Fruit fly (Drosophila melanogaster) whole organism, embryonic: ENCODE results near the gene CG15170.

Experiments
- ATbp ChIP-seq: fragments of 200-800 bp; sonication (Bioruptor generic); optimal IDR thresholded peaks from 2 replicates; lab custom pipeline; 2017; ENCODE audit warnings: missing biosample characterization, mild to moderate bottlenecking, missing genetic modification characterization, missing genetic modification reagents
- Abd-B ChIP-seq: fragments of 200-800 bp; sonication (Bioruptor generic); optimal IDR thresholded peaks from 2 replicates; lab custom pipeline; 2018; ENCODE audit warnings: missing biosample characterization, mild to moderate bottlenecking, missing genetic modification characterization, moderate library complexity
- CG10209 ChIP-seq: fragments of 200-800 bp; sonication (Bioruptor generic); optimal IDR thresholded peaks from 3 replicates; lab custom pipeline; 2017; ENCODE audit warnings: missing biosample characterization, mild to moderate bottlenecking, missing genetic modification characterization, missing genetic modification reagents
- CG10267 ChIP-seq: fragments of 200-800 bp; sonication (Bioruptor generic); optimal IDR thresholded peaks from 2 replicates; lab custom pipeline; 2018; ENCODE audit warnings: missing biosample characterization, mild to moderate bottlenecking, missing genetic modification characterization, moderate library complexity
- CG12391 ChIP-seq: fragments of 200-800 bp; sonication (Bioruptor generic); optimal IDR thresholded peaks from 3 replicates; lab custom pipeline; 2018; ENCODE audit warnings: missing biosample characterization, mild to moderate bottlenecking, missing genetic modification characterization, moderate library complexity
- CG15269 ChIP-seq: fragments of 200-800 bp; sonication (Bioruptor generic); optimal IDR thresholded peaks from 2 replicates; lab custom pipeline; 2018; ENCODE audit warnings: missing biosample characterization, mild to moderate bottlenecking, missing genetic modification characterization, moderate library complexity
- CG1602 ChIP-seq: fragments of 200-800 bp; sonication (Bioruptor generic); optimal IDR thresholded peaks from 3 replicates; lab custom pipeline; 2016; ENCODE audit warnings: missing biosample characterization, missing genetic modification characterization
- CG17385 ChIP-seq: fragments of 200-800 bp; sonication (Bioruptor generic); optimal IDR thresholded peaks from 3 replicates; lab custom pipeline; 2018; ENCODE audit warnings: missing biosample characterization, mild to moderate bottlenecking, missing genetic modification characterization
- CG17829 ChIP-seq: fragments of 200-800 bp; optimal IDR thresholded peaks from 2 replicates; lab custom pipeline; 2019; ENCODE audit warnings: missing biosample characterization, mild to moderate bottlenecking, missing genetic modification characterization, moderate library complexity
- CG18262 ChIP-seq: fragments of 200-800 bp; optimal IDR thresholded peaks from 3 replicates; lab custom pipeline; 2019; ENCODE audit warnings: missing biosample characterization, mild to moderate bottlenecking, missing genetic modification characterization, moderate library complexity
- CG2678 ChIP-seq: fragments of 200-800 bp; sonication (Bioruptor generic); optimal IDR thresholded peaks from 3 replicates; lab custom pipeline; 2019; ENCODE audit warnings: missing biosample characterization, mild to moderate bottlenecking, missing genetic modification characterization, moderate library complexity
- CG30403 ChIP-seq: fragments of 200-800 bp; sonication (Bioruptor generic); optimal IDR thresholded peaks from 3 replicates; lab custom pipeline; 2016; ENCODE audit warnings: missing biosample characterization, missing genetic modification characterization
- CG30431 ChIP-seq: fragments of 200-800 bp; sonication (Bioruptor generic); optimal IDR thresholded peaks from 2 replicates; lab custom pipeline; 2017; ENCODE audit warnings: missing biosample characterization, missing genetic modification characterization
- CG32767 ChIP-seq: fragments of 200-800 bp; sonication (Bioruptor generic); IDR thresholded peaks from 2 replicates; pipeline ENCODE4 v1.3.6; 2022; ENCODE audit warnings: missing biosample characterization, missing genetic modification characterization
- CG33557 ChIP-seq: fragments of 200-800 bp; sonication (Bioruptor generic); optimal IDR thresholded peaks from 2 replicates; lab custom pipeline; 2019; ENCODE audit warnings: missing biosample characterization, mild to moderate bottlenecking, missing genetic modification characterization, moderate library complexity
- CG4820 ChIP-seq: fragments of 200-800 bp; sonication (Bioruptor generic); optimal IDR thresholded peaks from 3 replicates; lab custom pipeline; 2016; ENCODE audit warnings: missing biosample characterization, missing genetic modification characterization
- CG7556 ChIP-seq: fragments of 200-800 bp; sonication (Bioruptor generic); optimal IDR thresholded peaks from 2 replicates; lab custom pipeline; 2017; ENCODE audit warnings: missing biosample characterization, mild to moderate bottlenecking, missing genetic modification characterization
- CG7839 ChIP-seq: fragments of 200-800 bp; sonication (Bioruptor generic); optimal IDR thresholded peaks from 3 replicates; lab custom pipeline; 2018; ENCODE audit warnings: missing biosample characterization, mild to moderate bottlenecking, missing genetic modification characterization, moderate library complexity
- CG8359 ChIP-seq: fragments of 200-800 bp; sonication (Bioruptor generic); optimal IDR thresholded peaks from 2 replicates; lab custom pipeline; 2017; ENCODE audit warnings: missing biosample characterization, mild to moderate bottlenecking, missing genetic modification characterization, borderline replicate concordance
- Hr3 ChIP-seq: fragments of 200-800 bp; sonication (Bioruptor generic); optimal IDR thresholded peaks from 3 replicates; lab custom pipeline; 2016; ENCODE audit warnings: missing biosample characterization, missing genetic modification characterization
- Hr51 ChIP-seq, 2 experiments: fragments of 200-800 bp; sonication (Bioruptor generic); optimal IDR thresholded peaks; 2 replicates in 1 of 2; 3 replicates in 1 of 2; lab custom pipeline; 2016 to 2018; ENCODE audit warnings: missing biosample characterization in 2 of 2, missing genetic modification characterization in 2 of 2, mild to moderate bottlenecking in 1 of 2, moderate library complexity in 1 of 2
- Hr78 ChIP-seq, 2 experiments: fragments of 200-800 bp in 1 of 2; fragments of >200 bp in 1 of 2; sonication (Bioruptor generic) in 1 of 2; optimal IDR thresholded peaks; 2 replicates each; lab custom pipeline; 2017 to 2019; ENCODE audit warnings: missing biosample characterization in 2 of 2, missing genetic modification characterization in 2 of 2, mild to moderate bottlenecking in 1 of 2, moderate library complexity in 1 of 2
- Nf-YB ChIP-seq: fragments of 200-800 bp; sonication (Bioruptor generic); optimal IDR thresholded peaks from 3 replicates; lab custom pipeline; 2019; ENCODE audit warnings: missing biosample characterization, mild to moderate bottlenecking, missing genetic modification characterization, moderate library complexity
- Spps ChIP-seq: fragments of 200-800 bp; sonication (Bioruptor generic); optimal IDR thresholded peaks from 2 replicates; lab custom pipeline; 2018; ENCODE audit warnings: missing biosample characterization, mild to moderate bottlenecking, missing genetic modification characterization
- Vsx1 ChIP-seq: fragments of 200-800 bp; sonication (Bioruptor generic); optimal IDR thresholded peaks from 2 replicates; lab custom pipeline; 2017; ENCODE audit warnings: missing biosample characterization, mild to moderate bottlenecking, missing genetic modification characterization, missing genetic modification reagents
- Xrp1 ChIP-seq: fragments of 200-800 bp; sonication (Bioruptor generic); IDR thresholded peaks from 2 replicates; pipeline ENCODE4 v1.3.6; 2022; ENCODE audit warnings: missing biosample characterization, missing genetic modification characterization
- az2 ChIP-seq: fragments of 200-800 bp; sonication (Bioruptor generic); optimal IDR thresholded peaks from 3 replicates; lab custom pipeline; 2016; ENCODE audit warnings: missing biosample characterization, missing genetic modification characterization
- bbx ChIP-seq: fragments of 200-800 bp; sonication (Bioruptor generic); IDR thresholded peaks from 2 replicates; pipeline ENCODE4 v1.3.6; 2022; ENCODE audit warnings: missing biosample characterization, missing genetic modification characterization; ENCODE audit not compliant: partially characterized antibody
- bcd ChIP-seq: fragments of 200-800 bp; sonication (Bioruptor generic); optimal IDR thresholded peaks from 2 replicates; lab custom pipeline; 2017; ENCODE audit warnings: missing biosample characterization, mild to moderate bottlenecking, missing genetic modification characterization
- bsh ChIP-seq, 2 experiments: fragments of 200-800 bp; sonication (Bioruptor generic); optimal IDR thresholded peaks; 2 replicates each; lab custom pipeline; 2017 to 2018; ENCODE audit warnings: mild to moderate bottlenecking in 2 of 2, missing biosample characterization in 2 of 2, missing genetic modification characterization in 2 of 2, moderate library complexity in 1 of 2
- crol ChIP-seq: fragments of 200-800 bp; sonication (Bioruptor generic); IDR thresholded peaks from 2 replicates; pipeline ENCODE4 v1.3.6; 2022; ENCODE audit warnings: missing biosample characterization, missing genetic modification characterization
- dmrt99B ChIP-seq: fragments of 200-800 bp; sonication (Bioruptor generic); optimal IDR thresholded peaks from 2 replicates; lab custom pipeline; 2018; ENCODE audit warnings: missing biosample characterization, mild to moderate bottlenecking, missing genetic modification characterization, moderate library complexity
- dpn ChIP-seq, 2 experiments: fragments of 200-800 bp; sonication (Bioruptor generic); optimal IDR thresholded peaks; 3 replicates each; lab custom pipeline; 2016; ENCODE audit warnings: missing biosample characterization in 2 of 2, missing genetic modification characterization in 2 of 2
- ewg ChIP-seq: fragments of 200-800 bp; sonication (Bioruptor generic); optimal IDR thresholded peaks from 3 replicates; lab custom pipeline; 2017; ENCODE audit warnings: mild to moderate bottlenecking, missing biosample characterization, missing genetic modification reagents, missing genetic modification characterization
- gcm ChIP-seq: fragments of 200-800 bp; sonication (Bioruptor generic); optimal IDR thresholded peaks from 2 replicates; lab custom pipeline; 2019; ENCODE audit warnings: missing biosample characterization, mild to moderate bottlenecking, missing genetic modification characterization, moderate library complexity
- gem ChIP-seq: fragments of 200-800 bp; sonication (Bioruptor generic); optimal IDR thresholded peaks from 2 replicates; lab custom pipeline; 2019; ENCODE audit warnings: missing biosample characterization, mild to moderate bottlenecking, missing genetic modification characterization, moderate library complexity
- maf-S ChIP-seq: fragments of 200-800 bp; sonication (Bioruptor generic); optimal IDR thresholded peaks from 2 replicates; lab custom pipeline; 2016; ENCODE audit warnings: missing biosample characterization, missing genetic modification characterization
- nmo ChIP-seq: fragments of 200-800 bp; sonication (Bioruptor generic); optimal IDR thresholded peaks from 2 replicates; lab custom pipeline; 2018; ENCODE audit warnings: missing biosample characterization, mild to moderate bottlenecking, missing genetic modification characterization, moderate library complexity
- nom ChIP-seq: fragments of 200-800 bp; sonication (Bioruptor generic); optimal IDR thresholded peaks from 2 replicates; lab custom pipeline; 2017; ENCODE audit warnings: missing biosample characterization, missing genetic modification characterization, mild to moderate bottlenecking, moderate library complexity, missing genetic modification reagents
- otp ChIP-seq: fragments of 200-800 bp; sonication (Bioruptor generic); IDR thresholded peaks from 3 replicates; pipeline ENCODE4, ENCODE4 v1.3.6; 2022; ENCODE audit warnings: missing biosample characterization, missing genetic modification characterization
- pros ChIP-seq: fragments of 200-800 bp; sonication (Bioruptor generic); optimal IDR thresholded peaks from 3 replicates; lab custom pipeline; 2019; ENCODE audit warnings: missing biosample characterization, mild to moderate bottlenecking, missing genetic modification characterization, moderate library complexity
- sens ChIP-seq: fragments of 200-800 bp; sonication (Bioruptor generic); peaks from one replicate; lab custom pipeline; 2016; ENCODE audit warnings: missing biosample characterization, missing genetic modification characterization
- so ChIP-seq: fragments of 200-800 bp; sonication (Bioruptor generic); IDR thresholded peaks from 3 replicates; pipeline ENCODE4 v1.3.6; 2022; ENCODE audit warnings: missing biosample characterization, missing genetic modification characterization
- ssp ChIP-seq: fragments of 200-800 bp; sonication (Bioruptor generic); IDR thresholded peaks from 2 replicates; pipeline ENCODE4 v1.3.6; 2022; ENCODE audit warnings: missing biosample characterization, missing genetic modification characterization
- tna ChIP-seq: fragments of 200-800 bp; sonication (Bioruptor generic); IDR thresholded peaks from 2 replicates; pipeline ENCODE4 v1.3.6; 2022; ENCODE audit warnings: missing biosample characterization, missing genetic modification characterization; ENCODE audit not compliant: partially characterized antibody
- unc-4 ChIP-seq: fragments of 200-800 bp; sonication (Bioruptor generic); IDR thresholded peaks from 2 replicates; pipeline ENCODE4 v1.3.6; 2022; ENCODE audit warnings: missing biosample characterization, missing genetic modification characterization; ENCODE audit not compliant: partially characterized antibody
- zfh1 ChIP-seq: fragments of 200-800 bp; sonication (Bioruptor generic); IDR thresholded peaks from 3 replicates; pipeline ENCODE4 v1.3.6; 2022; ENCODE audit warnings: missing biosample characterization, missing genetic modification characterization

CG15170 gene

dm6 chr2L:18981947-18982579, 8.0 kb downstream of the CG15170 start (continued):
- TF ChIP-seq CG8359 (GFP tag; lab: Kevin White, UChicago) (no peak), dpn (GFP tag; optimal IDR thresholded peaks at IDR 0.05; lab: Kevin White, UChicago) (peak in 1 of 2 experiments; percentile 0), bsh (GFP tag; optimal IDR thresholded peaks at IDR 0.05; lab: Kevin White, UChicago) (peak; percentile 65 to 75), Hr78 (GFP tag; optimal IDR thresholded peaks at IDR 0.05; lab: Kevin White, UChicago) (peak in 1 of 2 experiments; percentile 30), pros (GFP tag; lab: Kevin White, UChicago) (peak; percentile 23), crol (0 out of 2 replicates have a peak, but pooled peaks have one; percentile 9), Xrp1 (peak; percentile 55), CG33557 (peak; percentile 0), CG7556 (GFP tag; lab: Kevin White, UChicago) (peak; percentile 19), CG12391 (tag; lab: Kevin White, UChicago) (peak; percentile 35), CG17829 (tag; lab: Kevin White, UChicago) (peak; percentile 10), Vsx1 (GFP tag; lab: Kevin White, UChicago) (peak; percentile 36), CG18262 (peak; percentile 60), Hr51 (GFP tag; optimal IDR thresholded peaks at IDR 0.05; lab: Kevin White, UChicago) (peak in 1 of 2 experiments; percentile 58), CG17385 (GFP tag; lab: Kevin White, UChicago) (no peak), bcd (GFP tag; lab: Kevin White, UChicago) (peak; percentile 7), ssp (GFP tag; lab: Robert Waterston, UW) (no peak), nmo (peak; percentile 58), CG30431 (GFP tag; lab: Kevin White, UChicago) (peak; percentile 25), CG32767 (0 out of 2 replicates have a peak, but pooled peaks have one; percentile 9), CG4820 (GFP tag; lab: Kevin White, UChicago) (peak; percentile 18), CG7839 (peak; percentile 40), CG15269 (peak; percentile 28), sens (peak; percentile 83), gcm (GFP tag; lab: Kevin White, UChicago) (peak; percentile 43), CG30403 (GFP tag; lab: Kevin White, UChicago) (peak; percentile 21), so (GFP tag; lab: Robert Waterston, UW) (no peak), tna (GFP tag; lab: Robert Waterston, UW) (no peak), CG10267 (tag; lab: Kevin White, UChicago) (peak; percentile 22), gem (tag; lab: Kevin White, UChicago) (peak; percentile 69), unc-4 (no peak), Abd-B (GFP tag; lab: Kevin White, UChicago) (peak; percentile 4), Hr3 (peak; percentile 11), CG1602 (GFP tag; lab: Kevin White, UChicago) (peak; percentile 7), CG2678 (tag; lab: Kevin White, UChicago) (peak; percentile 42), Spps (tag; lab: Kevin White, UChicago) (peak; percentile 24), ewg (GFP tag; lab: Kevin White, UChicago) (peak; percentile 11), az2 (GFP tag; lab: Kevin White, UChicago) (peak; percentile 27), CG10209 (peak; percentile 27), nom (GFP tag; lab: Kevin White, UChicago) (peak; percentile 29), bbx (GFP tag; lab: Robert Waterston, UW) (no peak), otp (GFP tag; lab: Robert Waterston, UW) (no peak), ATbp (GFP tag; lab: Kevin White, UChicago) (peak; percentile 53), zfh1 (peak; percentile 64; the same call in 2 of the 3 replicates), Nf-YB (GFP tag; lab: Kevin White, UChicago) (peak; percentile 5), maf-S (GFP tag; lab: Kevin White, UChicago) (no peak), dmrt99B (tag; lab: Kevin White, UChicago) (peak; percentile 68)
